Worm (Caenorhabditis elegans) whole organism, L4 larva: ENCODE data around the gene Y41C4A.18.

Experiments used
- R02D3.7 ChIP-seq: fragments of 150-350 bp; sonication (generic microtip); optimal IDR thresholded peaks from 3 replicates; lab custom pipeline; 2014; ENCODE audit warnings: missing biosample characterization, missing genetic modification characterization
- T26A8.4 ChIP-seq: fragments of 200-800 bp; sonication (Bioruptor generic); IDR thresholded peaks from 2 replicates; pipeline ENCODE4 v1.3.6; 2022; ENCODE audit warnings: missing genetic modification characterization, missing compliant biosample characterization
- Y48G9A.11 ChIP-seq: fragments of 200-800 bp; sonication (Bioruptor generic); IDR thresholded peaks from 2 replicates; pipeline ENCODE4 v1.3.6; 2022; ENCODE audit warnings: missing genetic modification reagents, missing genetic modification characterization, missing compliant biosample characterization
- ZK546.5 ChIP-seq, 2 experiments: sonication (generic microtip); optimal IDR thresholded peaks; 2 replicates each; lab custom pipeline; 2017; ENCODE audit warnings: missing biosample characterization in 2 of 2, missing genetic modification characterization in 2 of 2
- aly-2 ChIP-seq: sonication (generic microtip); optimal IDR thresholded peaks from 2 replicates; lab custom pipeline; 2018; ENCODE audit warnings: missing biosample characterization, missing genetic modification characterization
- ama-1 ChIP-seq: fragments of 150-350 bp; optimal IDR thresholded peaks from 2 replicates; lab custom pipeline; 2014; ENCODE audit warnings: inconsistent platforms, mixed read lengths
- arid-1 ChIP-seq: fragments of 200-800 bp; sonication (Bioruptor generic); conservative IDR thresholded peaks from 2 replicates; pipeline ENCODE4 v1.3.6; 2022; ENCODE audit warnings: missing genetic modification reagents, missing genetic modification characterization, missing compliant biosample characterization
- attf-4 ChIP-seq: sonication (generic microtip); optimal IDR thresholded peaks from 3 replicates; lab custom pipeline; 2017; ENCODE audit warnings: missing biosample characterization, missing genetic modification characterization
- ceh-44 ChIP-seq: fragments of 200-800 bp; sonication (Bioruptor generic); IDR thresholded peaks from 2 replicates; pipeline ENCODE4 v1.3.6; 2022; ENCODE audit warnings: missing genetic modification reagents, missing genetic modification characterization, missing compliant biosample characterization
- ceh-62 ChIP-seq: sonication (generic microtip); optimal IDR thresholded peaks from 2 replicates; lab custom pipeline; 2017; ENCODE audit warnings: missing biosample characterization, missing genetic modification characterization
- ceh-82 ChIP-seq: sonication (generic microtip); optimal IDR thresholded peaks from 2 replicates; lab custom pipeline; 2017; ENCODE audit warnings: missing biosample characterization, missing genetic modification characterization
- daf-12 ChIP-seq: fragments of 150-350 bp; optimal IDR thresholded peaks from 2 replicates; lab custom pipeline; 2014; ENCODE audit warnings: missing biosample characterization, missing genetic modification reagents, missing genetic modification characterization
- daf-16 ChIP-seq, 3 experiments: sonication (generic microtip); optimal IDR thresholded peaks; 2 replicates each; lab custom pipeline; 2016 to 2017; ENCODE audit warnings: missing genetic modification characterization in 3 of 3, missing genetic modification reagents in 3 of 3, mild to moderate bottlenecking in 2 of 3, missing compliant biosample characterization in 2 of 3, missing biosample characterization in 1 of 3, moderate library complexity in 1 of 3
- dpl-1 ChIP-seq: fragments of 150-350 bp; optimal IDR thresholded peaks from 2 replicates; lab custom pipeline; 2014; ENCODE audit warnings: missing biosample characterization, missing genetic modification reagents, missing genetic modification characterization
- dve-1 ChIP-seq: sonication (generic microtip); optimal IDR thresholded peaks from 2 replicates; lab custom pipeline; 2017; ENCODE audit warnings: antibody characterized with exemption, mild to moderate bottlenecking, missing genetic modification characterization, missing compliant biosample characterization; ENCODE audit not compliant: insufficient read depth
- fkh-10 ChIP-seq: fragments of 150-350 bp; optimal IDR thresholded peaks from 2 replicates; lab custom pipeline; 2014; ENCODE audit warnings: missing biosample characterization, missing genetic modification reagents, missing genetic modification characterization
- hlh-11 ChIP-seq: fragments of 200-800 bp; sonication (Bioruptor generic); optimal IDR thresholded peaks from 2 replicates; lab custom pipeline; 2018; ENCODE audit warnings: mild to moderate bottlenecking, missing genetic modification characterization, missing compliant biosample characterization
- hlh-30 ChIP-seq: sonication (generic microtip); optimal IDR thresholded peaks from 2 replicates; lab custom pipeline; 2017; ENCODE audit warnings: antibody characterized with exemption, mild to moderate bottlenecking, missing genetic modification characterization, missing compliant biosample characterization; ENCODE audit not compliant: insufficient read depth
- hmg-1.1 ChIP-seq: fragments of 200-800 bp; sonication (Bioruptor generic); IDR thresholded peaks from 2 replicates; pipeline ENCODE4 v1.3.6; 2022; ENCODE audit warnings: missing genetic modification reagents, missing genetic modification characterization, missing compliant biosample characterization
- lin-13 ChIP-seq: fragments of 150-350 bp; optimal IDR thresholded peaks from 2 replicates; lab custom pipeline; 2014; ENCODE audit warnings: missing biosample characterization, missing genetic modification reagents, missing genetic modification characterization
- lin-38 ChIP-seq: fragments of 200-800 bp; sonication (Bioruptor generic); IDR thresholded peaks from 2 replicates; pipeline ENCODE4 v1.3.6; 2022; ENCODE audit warnings: missing genetic modification reagents, missing genetic modification characterization, missing compliant biosample characterization
- lsy-2 ChIP-seq, 2 experiments: fragments of 150-350 bp in 1 of 2; sonication (generic microtip) in 1 of 2; optimal IDR thresholded peaks; 2 replicates each; lab custom pipeline; 2014 to 2017; ENCODE audit warnings: missing biosample characterization in 2 of 2, missing genetic modification characterization in 2 of 2
- madf-5 ChIP-seq, 2 experiments: fragments of 200-800 bp; sonication (Bioruptor generic); IDR thresholded peaks; 2 replicates each; pipeline ENCODE4 v1.3.6; 2022; ENCODE audit warnings: missing compliant biosample characterization in 2 of 2, missing genetic modification characterization in 2 of 2
- madf-9 ChIP-seq: fragments of 200-800 bp; sonication (Bioruptor generic); conservative IDR thresholded peaks from 2 replicates; pipeline ENCODE4 v1.3.6; 2022; ENCODE audit warnings: missing genetic modification reagents, missing genetic modification characterization, missing compliant biosample characterization
- mdl-1 ChIP-seq, 2 experiments: fragments of 150-350 bp in 1 of 2; sonication (generic microtip) in 1 of 2; optimal IDR thresholded peaks; 2 replicates each; lab custom pipeline; 2014 to 2017; ENCODE audit warnings: missing biosample characterization in 2 of 2, missing genetic modification characterization in 2 of 2
- mep-1 ChIP-seq: fragments of 150-350 bp; sonication (generic microtip); optimal IDR thresholded peaks from 3 replicates; lab custom pipeline; 2014; ENCODE audit warnings: missing biosample characterization, missing genetic modification characterization
- mes-2 ChIP-seq: sonication (generic microtip); optimal IDR thresholded peaks from 2 replicates; lab custom pipeline; 2016; ENCODE audit warnings: missing genotype, mild to moderate bottlenecking, missing genetic modification characterization, missing compliant biosample characterization; ENCODE audit not compliant: poor library complexity, severe bottlenecking
- mxl-3 ChIP-seq: fragments of 200-800 bp; sonication (Bioruptor generic); optimal IDR thresholded peaks from 2 replicates; lab custom pipeline; 2018; ENCODE audit warnings: mild to moderate bottlenecking, missing genetic modification characterization, missing compliant biosample characterization
- nhr-10 ChIP-seq: fragments of 150-350 bp; optimal IDR thresholded peaks from 2 replicates; lab custom pipeline; 2014; ENCODE audit warnings: missing biosample characterization, missing genetic modification characterization
- nhr-102 ChIP-seq: sonication (generic microtip); optimal IDR thresholded peaks from 2 replicates; lab custom pipeline; 2016; ENCODE audit warnings: mild to moderate bottlenecking, missing genetic modification characterization, moderate library complexity, missing compliant biosample characterization
- nhr-11 ChIP-seq: fragments of 150-350 bp; optimal IDR thresholded peaks from 2 replicates; lab custom pipeline; 2014; ENCODE audit warnings: missing biosample characterization, missing genetic modification characterization
- nhr-237 ChIP-seq: sonication (generic microtip); optimal IDR thresholded peaks from 2 replicates; lab custom pipeline; 2017; ENCODE audit warnings: missing biosample characterization, missing genetic modification characterization
- nhr-28 ChIP-seq: fragments of 150-350 bp; optimal IDR thresholded peaks from 2 replicates; lab custom pipeline; 2014; ENCODE audit warnings: missing biosample characterization, missing genetic modification characterization
- nhr-41 ChIP-seq: fragments of 200-800 bp; sonication (Bioruptor generic); IDR thresholded peaks from 2 replicates; pipeline ENCODE4 v1.3.6; 2022; ENCODE audit warnings: missing genetic modification reagents, missing genetic modification characterization, missing compliant biosample characterization
- nhr-48 ChIP-seq: sonication (generic microtip); optimal IDR thresholded peaks from 2 replicates; lab custom pipeline; 2016; ENCODE audit warnings: mild to moderate bottlenecking, missing genetic modification characterization, missing compliant biosample characterization
- nhr-6 ChIP-seq: fragments of 150-350 bp; optimal IDR thresholded peaks from 2 replicates; lab custom pipeline; 2014; ENCODE audit warnings: missing biosample characterization, missing genetic modification characterization
- nhr-77 ChIP-seq: fragments of 150-350 bp; optimal IDR thresholded peaks from 2 replicates; lab custom pipeline; 2014; ENCODE audit warnings: missing biosample characterization, missing genetic modification characterization
- pha-4 ChIP-seq, 2 experiments: fragments of 150-350 bp in 1 of 2; fragments of 200-800 bp in 1 of 2; sonication (Bioruptor generic) in 1 of 2; IDR thresholded peaks in 1 of 2; optimal IDR thresholded peaks in 1 of 2; 2 replicates each; pipeline versions ENCODE4 v1.3.6 to Lab custom; 2014 to 2022; ENCODE audit warnings: missing genetic modification characterization in 2 of 2, missing genetic modification reagents in 2 of 2, missing biosample characterization in 1 of 2, missing compliant biosample characterization in 1 of 2
- rbr-2 ChIP-seq: sonication (generic microtip); optimal IDR thresholded peaks from 2 replicates; lab custom pipeline; 2016; ENCODE audit warnings: missing genotype, missing genetic modification characterization, missing compliant biosample characterization
- snpc-1.2 ChIP-seq: fragments of 200-800 bp; sonication (Bioruptor generic); IDR thresholded peaks from 2 replicates; pipeline ENCODE4 v1.3.6; 2022; ENCODE audit warnings: missing genetic modification reagents, missing genetic modification characterization, missing compliant biosample characterization
- tra-1 ChIP-seq: fragments of 200-800 bp; sonication (Bioruptor generic); IDR thresholded peaks from 2 replicates; pipeline ENCODE4 v1.3.6; 2022; ENCODE audit warnings: missing genetic modification reagents, missing genetic modification characterization, missing compliant biosample characterization
- zfp-2 ChIP-seq: sonication (generic microtip); optimal IDR thresholded peaks from 2 replicates; lab custom pipeline; 2016; ENCODE audit warnings: mild to moderate bottlenecking, missing genetic modification characterization, missing compliant biosample characterization
- zip-2 ChIP-seq: fragments of 150-350 bp; optimal IDR thresholded peaks from 2 replicates; lab custom pipeline; 2014; ENCODE audit warnings: missing biosample characterization, missing genetic modification characterization
- ztf-11 ChIP-seq: fragments of 150-350 bp; optimal IDR thresholded peaks from 2 replicates; lab custom pipeline; 2014; ENCODE audit warnings: missing biosample characterization, missing genetic modification characterization
- ztf-7 ChIP-seq: fragments of 150-350 bp; optimal IDR thresholded peaks from 2 replicates; lab custom pipeline; 2014; ENCODE audit warnings: missing biosample characterization, missing genetic modification characterization

The Y41C4A.18 gene

ce11 chrIII:11718548-11718947 lies 11.9 kb upstream of the Y41C4A.18 start, which contains the start of gene Y41C4A.9:
TSS of gene Y41C4A.9 (minus strand) at chrIII:11718645.
- no peak for TF ChIP-seq daf-16 (GFP tag; optimal IDR thresholded peaks at IDR 0.05; lab: Kevin White, UChicago)
- TF ChIP-seq daf-16 (tag; optimal IDR thresholded peaks at IDR 0.05; lab: Kevin White, UChicago), result peak; percentile 11
- no peak for TF ChIP-seq arid-1 (GFP tag; lab: Robert Waterston, UW)
- peak; percentile 4 for TF ChIP-seq ama-1 (lab: Kevin White, UChicago)
- peak; percentile 68 for TF ChIP-seq lin-38 (GFP tag; lab: Robert Waterston, UW)
- TF ChIP-seq mes-2 (tag; lab: Kevin White, UChicago), result peak; percentile 57

- peak; percentile 29 for TF ChIP-seq nhr-6 (tag; lab: Kevin White, UChicago)
- TF ChIP-seq hmg-1.1, result peak; percentile 59; the same call in 1 of the 2 replicates
- peak; percentile 36 for TF ChIP-seq dve-1 (tag; lab: Kevin White, UChicago)
- TF ChIP-seq Y48G9A.11 (GFP tag; lab: Robert Waterston, UW), result no peak
- no peak for TF ChIP-seq aly-2 (tag; lab: Kevin White, UChicago)
- TF ChIP-seq mep-1 (tag; lab: Kevin White, UChicago), result peak; percentile 47
- TF ChIP-seq pha-4 (GFP tag; IDR thresholded peaks at IDR 0.05; lab: Robert Waterston, UW), result no peak
- peak; percentile 88 for TF ChIP-seq pha-4 (tag; optimal IDR thresholded peaks at IDR 0.05; lab: Kevin White, UChicago)
- TF ChIP-seq ztf-11 (tag; lab: Kevin White, UChicago), result no peak
- peak; percentile 34 for TF ChIP-seq lin-13 (GFP tag; lab: Kevin White, UChicago)
- TF ChIP-seq nhr-28 (tag; lab: Kevin White, UChicago), result peak; percentile 43
- TF ChIP-seq hlh-30 (tag; lab: Kevin White, UChicago), result peak; percentile 69
- TF ChIP-seq nhr-77, result peak; percentile 31
- TF ChIP-seq ceh-62, result no peak
- TF ChIP-seq dpl-1 (GFP tag; lab: Kevin White, UChicago), result peak; percentile 96
- TF ChIP-seq lin-38 (GFP tag; lab: Robert Waterston, UW), result peak; percentile 97
- peak in 1 of 2 experiments; percentile 72 for TF ChIP-seq lsy-2 (tag; optimal IDR thresholded peaks at IDR 0.05; lab: Kevin White, UChicago)
- peak; percentile 50 for TF ChIP-seq nhr-102 (tag; lab: Kevin White, UChicago)
- peak; percentile 5 for TF ChIP-seq fkh-10 (GFP tag; lab: Kevin White, UChicago)
- TF ChIP-seq madf-9, result 0 out of 2 replicates have a peak, but pooled peaks have one; percentile 13
- TF ChIP-seq mdl-1 (tag; optimal IDR thresholded peaks at IDR 0.05; lab: Kevin White, UChicago), result peak in 1 of 2 experiments; percentile 8
- peak; percentile 69 for TF ChIP-seq mes-2 (tag; lab: Kevin White, UChicago)
- no peak for TF ChIP-seq daf-16 (GFP tag; optimal IDR thresholded peaks at IDR 0.05; lab: Kevin White, UChicago)
- peak; percentile 3 for TF ChIP-seq daf-16 (tag; optimal IDR thresholded peaks at IDR 0.05; lab: Kevin White, UChicago)
- no peak for TF ChIP-seq nhr-237
- TF ChIP-seq, all 104 proteins: peak for 18
These were observed 11.0 kb upstream of the Y41C4A.18 start, which contains the start of the genes elb-1 and Y41C4A.11 for ce11 chrIII:11719400-11719875. TSS of gene elb-1 (minus strand) at chrIII:11719450. TSS of gene Y41C4A.11 (plus strand) at chrIII:11719860.

- TF ChIP-seq ceh-44 (GFP tag; lab: Robert Waterston, UW) (no peak), madf-9 (no peak), nhr-10 (tag; lab: Kevin White, UChicago) (no peak), snpc-1.2 (GFP tag; lab: Robert Waterston, UW) (no peak), zfp-2 (tag; lab: Kevin White, UChicago) (no peak), mxl-3 (GFP tag; lab: Kevin White, UChicago) (no peak), lin-38 (GFP tag; lab: Robert Waterston, UW) (peak; percentile 29), nhr-41 (GFP tag; lab: Robert Waterston, UW) (no peak), hlh-11 (tag; lab: Kevin White, UChicago) (peak; percentile 7), zip-2 (tag; lab: Kevin White, UChicago) (no peak), nhr-48 (no peak), tra-1 (GFP tag; lab: Robert Waterston, UW) (no peak), hlh-30 (tag; lab: Kevin White, UChicago) (peak; percentile 43), T26A8.4 (GFP tag; lab: Robert Waterston, UW) (no peak), nhr-6 (tag; lab: Kevin White, UChicago) (no peak), ztf-7 (no peak), nhr-102 (tag; lab: Kevin White, UChicago) (no peak), dve-1 (tag; lab: Kevin White, UChicago) (no peak), nhr-11 (tag; lab: Kevin White, UChicago) (no peak), R02D3.7 (tag; lab: Kevin White, UChicago) (no peak), rbr-2 (tag; lab: Kevin White, UChicago) (no peak), attf-4 (tag; lab: Kevin White, UChicago) (no peak), ZK546.5 (tag; optimal IDR thresholded peaks at IDR 0.05; lab: Kevin White, UChicago) (no peak), madf-5 (GFP tag; IDR thresholded peaks at IDR 0.05; lab: Robert Waterston, UW) (no peak), daf-12 (tag; lab: Kevin White, UChicago) (no peak), ceh-82 (tag; lab: Kevin White, UChicago) (no peak)
These were observed 9.0 kb upstream of the Y41C4A.18 start, which contains the start of gene Y41C4A.32 for ce11 chrIII:11721405-11721804. TSS of gene Y41C4A.32 (plus strand) at chrIII:11721706.
